Worm (Caenorhabditis elegans) whole organism, young adult: ENCODE results near the gene srv-14.
A peak's percentile ranks its signal among the peaks of the same experiment; 100 is the strongest.

Experiments
- D2030.7 ChIP-seq: fragments of 200-800 bp; sonication (Bioruptor generic); IDR thresholded peaks from 2 replicates; pipeline ENCODE4 v1.3.6; 2022; ENCODE audit warnings: missing genetic modification reagents, missing genetic modification characterization, missing compliant biosample characterization
- F33H1.4 ChIP-seq: fragments of 200-800 bp; sonication (Bioruptor generic); IDR thresholded peaks from 2 replicates; pipeline ENCODE4 v1.3.6; 2022; ENCODE audit warnings: missing genetic modification reagents, missing genetic modification characterization, missing compliant biosample characterization
- K11D2.4 ChIP-seq: fragments of 200-800 bp; sonication (Bioruptor generic); IDR thresholded peaks from 2 replicates; pipeline ENCODE4 v1.3.6; 2022; ENCODE audit warnings: missing genetic modification reagents, missing genetic modification characterization, missing compliant biosample characterization
- Y53F4B.3 ChIP-seq: fragments of 200-800 bp; sonication (Bioruptor generic); IDR thresholded peaks from 2 replicates; pipeline ENCODE4 v1.3.6; 2022; ENCODE audit warnings: missing genetic modification reagents, missing genetic modification characterization, missing compliant biosample characterization
- Y56A3A.18 ChIP-seq: fragments of 200-800 bp; sonication (Bioruptor generic); IDR thresholded peaks from 2 replicates; pipeline ENCODE4 v1.3.6; 2022; ENCODE audit warnings: missing genetic modification reagents, missing genetic modification characterization, missing compliant biosample characterization
- Y95B8A.8 ChIP-seq: fragments of 200-800 bp; sonication (Bioruptor generic); IDR thresholded peaks from 2 replicates; pipeline ENCODE4 v1.3.6; 2022; ENCODE audit warnings: missing genetic modification reagents, missing genetic modification characterization, missing compliant biosample characterization
- ZK185.1 ChIP-seq: sonication (generic microtip); optimal IDR thresholded peaks from 2 replicates; lab custom pipeline; 2016; ENCODE audit warnings: mild to moderate bottlenecking, missing genetic modification characterization, missing compliant biosample characterization; ENCODE audit not compliant: poor library complexity, severe bottlenecking
- aptf-2 ChIP-seq: fragments of 200-800 bp; sonication (Bioruptor generic); conservative IDR thresholded peaks from 2 replicates; pipeline ENCODE4 v1.3.6; 2022; ENCODE audit warnings: missing genetic modification reagents, missing genetic modification characterization, missing compliant biosample characterization
- aptf-3 ChIP-seq: fragments of 200-800 bp; sonication (Bioruptor generic); IDR thresholded peaks from 2 replicates; pipeline ENCODE4 v1.3.6; 2022; ENCODE audit warnings: missing genetic modification characterization, missing compliant biosample characterization
- athp-1 ChIP-seq: sonication (generic microtip); optimal IDR thresholded peaks from 2 replicates; lab custom pipeline; 2017; ENCODE audit warnings: mild to moderate bottlenecking, missing genetic modification characterization, missing compliant biosample characterization
- attf-5 ChIP-seq: fragments of 200-800 bp; sonication (Bioruptor generic); optimal IDR thresholded peaks from 2 replicates; lab custom pipeline; 2018; ENCODE audit warnings: mild to moderate bottlenecking, missing genetic modification characterization, missing compliant biosample characterization
- attf-6 ChIP-seq: fragments of 200-800 bp; sonication (Bioruptor generic); IDR thresholded peaks from 2 replicates; pipeline ENCODE4 v1.3.6; 2022; ENCODE audit warnings: missing genetic modification reagents, missing genetic modification characterization, missing compliant biosample characterization
- bed-1 ChIP-seq: fragments of 200-800 bp; sonication (Bioruptor generic); IDR thresholded peaks from 2 replicates; pipeline ENCODE4 v1.3.6; 2022; ENCODE audit warnings: missing genetic modification reagents, missing genetic modification characterization, missing compliant biosample characterization
- ceh-100 ChIP-seq: fragments of 200-800 bp; sonication (Bioruptor generic); IDR thresholded peaks from 2 replicates; pipeline ENCODE4 v1.3.6; 2022; ENCODE audit warnings: missing genetic modification reagents, missing genetic modification characterization, missing compliant biosample characterization
- ceh-27 ChIP-seq: fragments of 200-800 bp; sonication (Bioruptor generic); optimal IDR thresholded peaks from 2 replicates; lab custom pipeline; 2018; ENCODE audit warnings: mild to moderate bottlenecking, missing genetic modification characterization, moderate library complexity, missing compliant biosample characterization
- dox-1 ChIP-seq: fragments of 200-800 bp; sonication (Bioruptor generic); IDR thresholded peaks from 2 replicates; pipeline ENCODE4 v1.3.6; 2022; ENCODE audit warnings: missing genetic modification reagents, missing genetic modification characterization, missing compliant biosample characterization
- dpl-1 ChIP-seq: fragments of 150-350 bp; optimal IDR thresholded peaks from 2 replicates; lab custom pipeline; 2014; ENCODE audit warnings: missing biosample characterization, missing genetic modification reagents, missing genetic modification characterization
- egl-44 ChIP-seq: fragments of 200-800 bp; sonication (Bioruptor generic); IDR thresholded peaks from 2 replicates; pipeline ENCODE4 v1.3.6; 2022; ENCODE audit warnings: missing genetic modification reagents, missing genetic modification characterization, missing compliant biosample characterization
- ets-4 ChIP-seq: fragments of 200-800 bp; sonication (Bioruptor generic); optimal IDR thresholded peaks from 2 replicates; lab custom pipeline; 2018; ENCODE audit warnings: mild to moderate bottlenecking, missing genetic modification characterization, missing compliant biosample characterization
- hmg-20 ChIP-seq: fragments of 200-800 bp; sonication (Bioruptor generic); IDR thresholded peaks from 2 replicates; pipeline ENCODE4 v1.3.6; 2022; ENCODE audit warnings: missing genetic modification reagents, missing genetic modification characterization, missing compliant biosample characterization
- hsf-1 ChIP-seq: fragments of 200-800 bp; sonication (Bioruptor generic); IDR thresholded peaks from 2 replicates; pipeline ENCODE4 v1.3.6; 2022; ENCODE audit warnings: missing genetic modification reagents, missing genetic modification characterization, missing compliant biosample characterization
- lin-26 ChIP-seq: fragments of 200-800 bp; sonication (Bioruptor generic); IDR thresholded peaks from 2 replicates; pipeline ENCODE4 v1.3.6; 2022; ENCODE audit warnings: missing genetic modification reagents, missing genetic modification characterization, missing compliant biosample characterization
- lin-54 ChIP-seq: fragments of 200-800 bp; sonication (Bioruptor generic); optimal IDR thresholded peaks from 2 replicates; lab custom pipeline; 2018; ENCODE audit warnings: mild to moderate bottlenecking, missing genetic modification characterization, missing compliant biosample characterization
- lir-1 ChIP-seq: fragments of 200-800 bp; sonication (Bioruptor generic); conservative IDR thresholded peaks from 2 replicates; pipeline ENCODE4 v1.3.6; 2022; ENCODE audit warnings: missing genetic modification reagents, missing genetic modification characterization, missing compliant biosample characterization
- lsl-1 ChIP-seq: fragments of 200-800 bp; sonication (Bioruptor generic); optimal IDR thresholded peaks from 2 replicates; lab custom pipeline; 2018; ENCODE audit warnings: mild to moderate bottlenecking, missing genetic modification characterization, moderate library complexity, missing compliant biosample characterization
- madf-10 ChIP-seq: sonication (generic microtip); optimal IDR thresholded peaks from 2 replicates; lab custom pipeline; 2016; ENCODE audit warnings: mild to moderate bottlenecking, missing genetic modification characterization, missing compliant biosample characterization
- mxl-1 ChIP-seq: sonication (generic microtip); optimal IDR thresholded peaks from 2 replicates; lab custom pipeline; 2016; ENCODE audit warnings: missing genetic modification characterization, missing compliant biosample characterization
- nfya-1 ChIP-seq: sonication (generic microtip); optimal IDR thresholded peaks from 2 replicates; lab custom pipeline; 2017; ENCODE audit warnings: antibody characterized with exemption, missing compliant biosample characterization, missing genetic modification characterization, borderline replicate concordance; ENCODE audit not compliant: insufficient read depth
- nfyb-1 ChIP-seq: fragments of 200-800 bp; sonication (Bioruptor generic); IDR thresholded peaks from 2 replicates; pipeline ENCODE4 v1.3.6; 2022; ENCODE audit warnings: missing genetic modification reagents, missing genetic modification characterization, missing compliant biosample characterization
- nhr-120 ChIP-seq: fragments of 200-800 bp; sonication (Bioruptor generic); IDR thresholded peaks from 2 replicates; pipeline ENCODE4 v1.3.6; 2022; ENCODE audit warnings: missing genetic modification characterization, missing compliant biosample characterization
- nhr-80 ChIP-seq: sonication (generic microtip); optimal IDR thresholded peaks from 2 replicates; lab custom pipeline; 2016; ENCODE audit warnings: missing genetic modification characterization, missing compliant biosample characterization
- rcor-1 ChIP-seq: fragments of 200-800 bp; sonication (Bioruptor generic); IDR thresholded peaks from 2 replicates; pipeline ENCODE4 v1.3.6; 2022; ENCODE audit warnings: missing genetic modification reagents, missing genetic modification characterization, missing compliant biosample characterization
- snpc-1.3 ChIP-seq: sonication (generic microtip); optimal IDR thresholded peaks from 2 replicates; lab custom pipeline; 2017; ENCODE audit warnings: missing genetic modification characterization, mild to moderate bottlenecking, missing compliant biosample characterization, antibody characterized with exemption, moderate library complexity, missing genotype, missing genetic modification reagents; ENCODE audit not compliant: insufficient read depth
- snpc-3.4 ChIP-seq: sonication (generic microtip); optimal IDR thresholded peaks from 2 replicates; lab custom pipeline; 2017; ENCODE audit warnings: missing genetic modification characterization, mild to moderate bottlenecking, missing compliant biosample characterization, antibody characterized with exemption, moderate library complexity, missing genotype, missing genetic modification reagents
- snpc-4 ChIP-seq, 5 experiments: fragments of 150-350 bp in 1 of 5; sonication (generic microtip) in 4 of 5; optimal IDR thresholded peaks; 2 replicates each; lab custom pipeline; 2014 to 2018; ENCODE audit warnings: missing genetic modification characterization in 5 of 5, missing biosample characterization in 3 of 5, antibody characterized with exemption in 2 of 5, mild to moderate bottlenecking in 2 of 5, missing compliant biosample characterization in 2 of 5, missing genotype in 2 of 5, moderate library complexity in 2 of 5, missing genetic modification reagents in 1 of 5
- tbp1 ChIP-seq: fragments of 200-800 bp; sonication (Bioruptor generic); optimal IDR thresholded peaks from 2 replicates; lab custom pipeline; 2018; ENCODE audit warnings: mild to moderate bottlenecking, missing genetic modification characterization, missing compliant biosample characterization
- tlf-1 ChIP-seq: fragments of 200-800 bp; sonication (Bioruptor generic); optimal IDR thresholded peaks from 2 replicates; lab custom pipeline; 2018; ENCODE audit warnings: mild to moderate bottlenecking, missing genetic modification characterization, missing compliant biosample characterization
- zfh-2 ChIP-seq: fragments of 200-800 bp; sonication (Bioruptor generic); conservative IDR thresholded peaks from 2 replicates; pipeline ENCODE4 v1.3.6; 2022; ENCODE audit warnings: missing genetic modification reagents, missing genetic modification characterization, missing compliant biosample characterization
- ztf-18 ChIP-seq: sonication (generic microtip); optimal IDR thresholded peaks from 2 replicates; lab custom pipeline; 2016; ENCODE audit warnings: missing genotype, mild to moderate bottlenecking, missing genetic modification characterization, missing compliant biosample characterization
- ztf-25 ChIP-seq: fragments of 200-800 bp; sonication (Bioruptor generic); IDR thresholded peaks from 2 replicates; pipeline ENCODE4 v1.3.6; 2022; ENCODE audit warnings: missing genetic modification reagents, missing genetic modification characterization, missing compliant biosample characterization

Gene srv-14

DNA sequence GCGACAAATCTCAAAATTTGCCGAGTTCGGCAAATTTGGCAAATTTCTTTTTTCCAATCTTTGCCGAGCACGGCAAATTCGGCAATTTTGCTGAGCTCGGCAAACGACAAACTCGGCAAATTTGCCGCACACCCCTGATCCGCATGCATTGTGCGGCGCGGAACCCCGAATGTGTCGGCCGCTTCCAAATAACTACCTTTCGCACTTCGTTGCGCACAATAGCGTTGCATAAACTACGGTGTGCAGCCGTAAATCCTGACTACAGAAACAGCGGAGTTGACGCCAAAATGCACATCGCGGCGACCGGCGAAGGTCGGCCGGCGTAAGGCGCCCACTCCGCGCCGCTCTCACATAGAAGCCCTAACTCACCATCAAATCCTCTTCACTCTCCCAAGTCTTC is 44.4 kb upstream of the srv-14 start:
- TF ChIP-seq dox-1, result 0 out of 2 replicates have a peak, but pooled peaks have one; percentile 23
- TF ChIP-seq nfya-1, result no peak
- TF ChIP-seq ceh-27, result no peak
- TF ChIP-seq madf-10, result no peak
- TF ChIP-seq snpc-4 (GFP tag; optimal IDR thresholded peaks at IDR 0.05; lab: Kevin White, UChicago), result no peak
- TF ChIP-seq snpc-4 (tag; optimal IDR thresholded peaks at IDR 0.05; lab: Kevin White, UChicago), result peak in 1 of 4 experiments; percentile 88
- TF ChIP-seq lir-1 (GFP tag; lab: Robert Waterston, UW), result no peak
- no peak for TF ChIP-seq tlf-1 (GFP tag; lab: Kevin White, UChicago)
- peak; percentile 52; the same call in 1 of the 2 replicates for TF ChIP-seq attf-6 (GFP tag; lab: Robert Waterston, UW)
- peak; percentile 36; the same call in 1 of the 2 replicates for TF ChIP-seq zfh-2 (GFP tag; lab: Robert Waterston, UW)

DNA sequence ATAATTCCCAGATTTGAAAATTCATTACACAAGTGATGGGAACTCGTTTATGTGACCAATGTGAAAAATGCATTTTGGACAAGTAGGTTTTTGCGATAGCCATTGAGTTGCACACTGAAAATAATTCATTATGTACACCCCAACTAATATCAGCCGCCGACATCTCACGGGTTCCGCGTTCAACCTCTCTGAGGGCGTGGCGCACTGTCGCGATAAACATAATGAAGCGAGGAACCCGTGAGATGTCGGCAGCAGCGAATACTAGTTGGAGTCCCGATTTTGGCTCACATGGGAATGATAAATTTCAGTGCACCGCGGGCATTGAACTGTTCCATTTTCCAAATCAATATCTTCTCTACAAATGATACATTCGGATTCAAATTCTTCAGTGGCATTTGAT is 43.1 kb upstream of the srv-14 start:
- TF ChIP-seq ztf-18 (tag; lab: Kevin White, UChicago) (no peak), snpc-4 (GFP tag; optimal IDR thresholded peaks at IDR 0.05; lab: Kevin White, UChicago) (no peak), snpc-4 (tag; optimal IDR thresholded peaks at IDR 0.05; lab: Kevin White, UChicago) (peak in 1 of 4 experiments; percentile 81)
- TF ChIP-seq, all 124 proteins: peak for 1

DNA sequence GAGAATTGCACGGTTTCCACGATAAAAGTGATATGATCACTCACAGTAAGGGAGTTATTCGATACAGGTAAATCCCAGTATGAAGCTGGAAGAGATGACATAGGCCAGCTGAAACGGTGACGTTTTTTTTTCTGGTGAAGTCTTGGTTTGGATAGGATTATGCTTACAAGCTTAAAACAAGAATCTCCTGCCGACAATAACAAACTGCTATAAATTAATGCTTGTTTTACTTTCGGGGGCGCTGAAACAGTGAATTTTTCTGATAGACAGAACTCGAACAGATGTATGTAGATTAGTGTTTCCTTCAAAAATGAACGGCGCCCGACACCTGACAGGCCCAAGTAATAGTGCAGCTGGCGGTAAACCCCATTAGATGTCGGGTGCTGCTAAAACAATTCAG is 39.8 kb upstream of the srv-14 start, which contains the start of gene srv-16:
Gene srv-16, minus strand, starts transcription at position 101 of the 400 bp plus-strand sequence.
- TF ChIP-seq dpl-1 (GFP tag; lab: Kevin White, UChicago), result no peak
- no peak for TF ChIP-seq aptf-2 (GFP tag; lab: Robert Waterston, UW)
- no peak for TF ChIP-seq bed-1 (GFP tag; lab: Robert Waterston, UW)
- no peak for TF ChIP-seq lsl-1
- no peak for TF ChIP-seq snpc-4 (GFP tag; optimal IDR thresholded peaks at IDR 0.05; lab: Kevin White, UChicago)
- TF ChIP-seq snpc-4 (tag; optimal IDR thresholded peaks at IDR 0.05; lab: Kevin White, UChicago), result peak in 1 of 4 experiments; percentile 44

DNA sequence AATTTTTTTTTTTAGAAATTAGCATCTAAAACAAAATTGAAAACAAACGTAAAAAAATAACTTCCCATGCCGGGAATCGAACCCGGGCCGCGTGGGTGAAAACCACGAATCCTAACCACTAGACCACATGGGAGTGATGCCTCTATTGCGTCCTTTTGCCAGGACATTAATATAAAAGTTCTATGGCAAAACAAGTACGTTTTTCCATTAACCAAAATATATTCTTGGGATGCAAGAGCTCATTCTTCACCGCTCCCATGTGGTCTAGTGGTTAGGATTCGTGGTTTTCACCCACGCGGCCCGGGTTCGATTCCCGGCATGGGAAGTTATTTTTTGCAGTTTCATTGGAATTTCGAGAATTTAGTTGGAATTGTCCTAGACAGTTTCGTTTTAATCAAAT is 39.1 kb upstream of the srv-14 start:
- TF ChIP-seq attf-6 (GFP tag; lab: Robert Waterston, UW), result peak; percentile 97
- TF ChIP-seq nhr-80 (tag; lab: Kevin White, UChicago), result peak; percentile 16
- peak; percentile 90 for TF ChIP-seq lin-26 (GFP tag; lab: Robert Waterston, UW)
- TF ChIP-seq hsf-1 (GFP tag; lab: Robert Waterston, UW), result peak; percentile 88
- 0 out of 2 replicates have a peak, but pooled peaks have one; percentile 30 for TF ChIP-seq Y95B8A.8 (GFP tag; lab: Robert Waterston, UW)
- TF ChIP-seq F33H1.4 (GFP tag; lab: Robert Waterston, UW), result 0 out of 2 replicates have a peak, but pooled peaks have one; percentile 7
- peak; percentile 62 for TF ChIP-seq ZK185.1 (tag; lab: Kevin White, UChicago)
- peak; percentile 49; the same call in 1 of the 2 replicates for TF ChIP-seq rcor-1
- TF ChIP-seq hmg-20 (GFP tag; lab: Robert Waterston, UW), result peak; percentile 71; the same call in 1 of the 2 replicates
- TF ChIP-seq K11D2.4 (GFP tag; lab: Robert Waterston, UW), result 0 out of 2 replicates have a peak, but pooled peaks have one; percentile 26
- TF ChIP-seq tlf-1 (GFP tag; lab: Kevin White, UChicago), result peak; percentile 11
- TF ChIP-seq snpc-3.4 (tag; lab: Kevin White, UChicago), result peak; percentile 49
- TF ChIP-seq nhr-120 (GFP tag; lab: Robert Waterston, UW), result 0 out of 2 replicates have a peak, but pooled peaks have one; percentile 62
- TF ChIP-seq bed-1 (GFP tag; lab: Robert Waterston, UW), result 0 out of 2 replicates have a peak, but pooled peaks have one; percentile 57
- TF ChIP-seq madf-10, result peak; percentile 59
- peak; percentile 67 for TF ChIP-seq athp-1 (tag; lab: Kevin White, UChicago)
- peak; percentile 79 for TF ChIP-seq Y53F4B.3 (GFP tag; lab: Robert Waterston, UW)
- peak; percentile 79 for TF ChIP-seq nfyb-1 (GFP tag; lab: Robert Waterston, UW)
- peak; percentile 65; the same call in 1 of the 2 replicates for TF ChIP-seq D2030.7 (GFP tag; lab: Robert Waterston, UW)
- 0 out of 2 replicates have a peak, but pooled peaks have one; percentile 59 for TF ChIP-seq egl-44 (GFP tag; lab: Robert Waterston, UW)
- peak; percentile 94 for TF ChIP-seq tbp1 (GFP tag; lab: Kevin White, UChicago)
- peak; percentile 77 for TF ChIP-seq snpc-1.3 (tag; lab: Kevin White, UChicago)
- peak; percentile 87 for TF ChIP-seq Y56A3A.18
- peak; percentile 37 for TF ChIP-seq ets-4 (GFP tag; lab: Kevin White, UChicago)
- TF ChIP-seq ceh-100 (GFP tag; lab: Robert Waterston, UW), result peak; percentile 49; the same call in 1 of the 2 replicates
- TF ChIP-seq mxl-1 (tag; lab: Kevin White, UChicago), result peak; percentile 64
- TF ChIP-seq aptf-3, result peak; percentile 46; the same call in 1 of the 2 replicates
- peak; percentile 82 for TF ChIP-seq ztf-25
- TF ChIP-seq lin-54 (GFP tag; lab: Kevin White, UChicago), result peak; percentile 34
- peak; percentile 11 for TF ChIP-seq attf-5 (GFP tag; lab: Kevin White, UChicago)
